Worm (Caenorhabditis elegans): ENCODE data around the gene fbxc-24.

fbxc-24 gene

ce11 chrII:923521-923920, 14.1 kb upstream of the fbxc-24 start, which contains the start of gene fbxc-28:
TSS of gene fbxc-28 (plus strand) at chrII:923821.
- TF ChIP-seq nhr-77 (tag; optimal IDR thresholded peaks at IDR 0.05) = no peak
- TF ChIP-seq nhr-23 (tag; optimal IDR thresholded peaks at IDR 0.05) = no peak
- no peak for TF ChIP-seq ceh-9 (tag; optimal IDR thresholded peaks at IDR 0.05)
- no peak for TF ChIP-seq nhr-11 (tag; optimal IDR thresholded peaks at IDR 0.05)
- TF ChIP-seq nhr-28 (tag; optimal IDR thresholded peaks at IDR 0.05) = no peak
- TF ChIP-seq ceh-28 (tag; optimal IDR thresholded peaks at IDR 0.05) = no peak
- TF ChIP-seq pqm-1 (tag; optimal IDR thresholded peaks at IDR 0.05) = no peak
- TF ChIP-seq elt-3 (tag; optimal IDR thresholded peaks at IDR 0.05) = no peak
- TF ChIP-seq tbx-2 (tag; optimal IDR thresholded peaks at IDR 0.05) = no peak
- TF ChIP-seq daf-12 (tag; optimal IDR thresholded peaks at IDR 0.05) = no peak
- TF ChIP-seq sea-2 (GFP tag; optimal IDR thresholded peaks at IDR 0.05) = no peak
- no peak for TF ChIP-seq egl-5 (tag; optimal IDR thresholded peaks at IDR 0.05)
- TF ChIP-seq jun-1 (tag; optimal IDR thresholded peaks at IDR 0.05) = no peak
- no peak for TF ChIP-seq hmg-11 (tag; optimal IDR thresholded peaks at IDR 0.05)
- no peak for TF ChIP-seq nhr-67 (tag; optimal IDR thresholded peaks at IDR 0.05)
- TF ChIP-seq lin-15B (tag; optimal IDR thresholded peaks at IDR 0.05) = no peak
- no peak for TF ChIP-seq nhr-43 (tag; optimal IDR thresholded peaks at IDR 0.05; ENCODE audit: poor library complexity, severe bottlenecking)
- TF ChIP-seq lsy-12 (tag; optimal IDR thresholded peaks at IDR 0.05) = no peak

- TF ChIP-seq pqm-1 (tag; optimal IDR thresholded peaks at IDR 0.05) = peak; percentile 39
- TF ChIP-seq ceh-28 (tag; optimal IDR thresholded peaks at IDR 0.05) = no peak
- TF ChIP-seq elt-2 (tag; optimal IDR thresholded peaks at IDR 0.05) = peak; percentile 84
These were observed 13.3 kb upstream of the fbxc-24 start for ce11 chrII:922778-923177.

- TF ChIP-seq zag-1 (tag; optimal IDR thresholded peaks at IDR 0.05) = no peak
- TF ChIP-seq elt-2 (tag; optimal IDR thresholded peaks at IDR 0.05) = peak; percentile 52
- no peak for TF ChIP-seq elt-1 (tag; optimal IDR thresholded peaks at IDR 0.05)
These were observed 10.9 kb upstream of the fbxc-24 start for ce11 chrII:920326-920725.

- TF ChIP-seq skn-1 (tag; optimal IDR thresholded peaks at IDR 0.05) = no peak
- no peak for TF ChIP-seq sea-2 (GFP tag; optimal IDR thresholded peaks at IDR 0.05)
- TF ChIP-seq fkh-10 (GFP tag; optimal IDR thresholded peaks at IDR 0.05) = no peak
- TF ChIP-seq nhr-67 (tag; optimal IDR thresholded peaks at IDR 0.05) = no peak
- TF ChIP-seq egl-5 (tag; optimal IDR thresholded peaks at IDR 0.05) = no peak
- TF ChIP-seq nhr-11 (tag; optimal IDR thresholded peaks at IDR 0.05) = no peak
- TF ChIP-seq pha-4 (tag; optimal IDR thresholded peaks at IDR 0.05) = no peak
- TF ChIP-seq R02D3.7 (tag; optimal IDR thresholded peaks at IDR 0.05) = no peak
- no peak for TF ChIP-seq unc-39 (tag; optimal IDR thresholded peaks at IDR 0.05)
These were observed 7.9 kb upstream of the fbxc-24 start, which contains the start of gene fbxc-30 for ce11 chrII:917324-917723. TSS of gene fbxc-30 (plus strand) at chrII:917624.

ce11 chrII:915780-916179, 6.3 kb upstream of the fbxc-24 start, which contains the start of gene fbxc-29:
TSS of gene fbxc-29 (plus strand) at chrII:916080.
- TF ChIP-seq ZK546.5 (tag; optimal IDR thresholded peaks at IDR 0.05) = no peak
- no peak for TF ChIP-seq nhr-67 (tag; optimal IDR thresholded peaks at IDR 0.05)
- TF ChIP-seq egl-27 (tag; optimal IDR thresholded peaks at IDR 0.05) = no peak
- TF ChIP-seq snpc-4 (tag; optimal IDR thresholded peaks at IDR 0.05) = no peak
- TF ChIP-seq unc-39 (tag; optimal IDR thresholded peaks at IDR 0.05) = no peak
- TF ChIP-seq eor-1 (tag; optimal IDR thresholded peaks at IDR 0.05) = no peak
- no peak for TF ChIP-seq sea-2 (GFP tag; optimal IDR thresholded peaks at IDR 0.05)
- no peak for TF ChIP-seq jun-1 (tag; optimal IDR thresholded peaks at IDR 0.05)
- no peak for TF ChIP-seq unc-62 (GFP tag; optimal IDR thresholded peaks at IDR 0.05)
- TF ChIP-seq daf-12 (tag; optimal IDR thresholded peaks at IDR 0.05) = no peak

ce11 chrII:915206-915605, 5.8 kb upstream of the fbxc-24 start:
- TF ChIP-seq nhr-11 (tag; optimal IDR thresholded peaks at IDR 0.05) = no peak
- TF ChIP-seq fos-1 (tag; optimal IDR thresholded peaks at IDR 0.05) = peak; percentile 49
- TF ChIP-seq zag-1 (tag; optimal IDR thresholded peaks at IDR 0.05) = no peak
- TF ChIP-seq nhr-77 (tag; optimal IDR thresholded peaks at IDR 0.05) = no peak
- TF ChIP-seq unc-62 (GFP tag; optimal IDR thresholded peaks at IDR 0.05) = no peak
- TF ChIP-seq hmg-11 (tag; optimal IDR thresholded peaks at IDR 0.05) = no peak
- peak; percentile 95 for TF ChIP-seq pha-4 (tag; optimal IDR thresholded peaks at IDR 0.05)
- TF ChIP-seq jun-1 (tag; optimal IDR thresholded peaks at IDR 0.05) = peak; percentile 98
- no peak for TF ChIP-seq lin-15B (tag; optimal IDR thresholded peaks at IDR 0.05)
- no peak for TF ChIP-seq elt-1 (tag; optimal IDR thresholded peaks at IDR 0.05)
- peak; percentile 73 for TF ChIP-seq egl-27 (tag; optimal IDR thresholded peaks at IDR 0.05)
- TF ChIP-seq tbx-2 (tag; optimal IDR thresholded peaks at IDR 0.05) = no peak
- no peak for TF ChIP-seq mdl-1 (tag; optimal IDR thresholded peaks at IDR 0.05)
- no peak for TF ChIP-seq nhr-237 (tag; optimal IDR thresholded peaks at IDR 0.05)
- no peak for TF ChIP-seq sea-2 (GFP tag; optimal IDR thresholded peaks at IDR 0.05)
- no peak for TF ChIP-seq skn-1 (tag; optimal IDR thresholded peaks at IDR 0.05)
- TF ChIP-seq lin-39 (tag; optimal IDR thresholded peaks at IDR 0.05) = no peak
- peak; percentile 100 for TF ChIP-seq elt-2 (tag; optimal IDR thresholded peaks at IDR 0.05)
- no peak for TF ChIP-seq lsy-12 (tag; optimal IDR thresholded peaks at IDR 0.05)
- TF ChIP-seq eor-1 (tag; optimal IDR thresholded peaks at IDR 0.05) = no peak
- no peak for TF ChIP-seq nhr-67 (tag; optimal IDR thresholded peaks at IDR 0.05)
- no peak for TF ChIP-seq ama-1 (optimal IDR thresholded peaks at IDR 0.05)
- TF ChIP-seq ceh-82 (tag; optimal IDR thresholded peaks at IDR 0.05) = no peak
- no peak for TF ChIP-seq unc-39 (tag; optimal IDR thresholded peaks at IDR 0.05)
- peak; percentile 99 for TF ChIP-seq pqm-1 (tag; optimal IDR thresholded peaks at IDR 0.05)
- no peak for TF ChIP-seq nhr-76 (tag; optimal IDR thresholded peaks at IDR 0.05)
- TF ChIP-seq snpc-4 (tag; optimal IDR thresholded peaks at IDR 0.05) = no peak
- TF ChIP-seq nhr-43 (tag; optimal IDR thresholded peaks at IDR 0.05; ENCODE audit: poor library complexity, severe bottlenecking) = no peak
- no peak for TF ChIP-seq ztf-11 (tag; optimal IDR thresholded peaks at IDR 0.05)

All from whole organism, L3 larva.